Worm (Caenorhabditis elegans): ENCODE data around the gene nlp-19.

nlp-19 gene

ce11 chrX:10916194-10916593 is 42.3 kb upstream of the nlp-19 start:
- no peak for TF ChIP-seq elt-1 (tag; optimal IDR thresholded peaks at IDR 0.05; ENCODE audit: borderline replicate concordance, insufficient read depth)
- TF ChIP-seq ceh-39 (tag; optimal IDR thresholded peaks at IDR 0.05): no peak
- no peak for TF ChIP-seq unc-62 (GFP tag; optimal IDR thresholded peaks at IDR 0.05)
- TF ChIP-seq pha-4 (tag; optimal IDR thresholded peaks at IDR 0.05): no peak
- no peak for TF ChIP-seq ztf-11 (tag; optimal IDR thresholded peaks at IDR 0.05)
- no peak for TF ChIP-seq sptf-1 (tag; optimal IDR thresholded peaks at IDR 0.05)
- no peak for TF ChIP-seq lsy-2 (tag; optimal IDR thresholded peaks at IDR 0.05)
- TF ChIP-seq mab-5 (tag; optimal IDR thresholded peaks at IDR 0.05): no peak
- TF ChIP-seq unc-120 (tag; optimal IDR thresholded peaks at IDR 0.05; ENCODE audit: poor library complexity, severe bottlenecking): no peak
- TF ChIP-seq mls-2 (tag; optimal IDR thresholded peaks at IDR 0.05): no peak
- TF ChIP-seq ham-2 (GFP tag; optimal IDR thresholded peaks at IDR 0.05): no peak
- TF ChIP-seq nhr-237 (tag; optimal IDR thresholded peaks at IDR 0.05): no peak
- TF ChIP-seq ces-1 (GFP tag; optimal IDR thresholded peaks at IDR 0.05): no peak
- TF ChIP-seq M03D4.4 (tag; optimal IDR thresholded peaks at IDR 0.05): no peak
- TF ChIP-seq nhr-28 (tag; optimal IDR thresholded peaks at IDR 0.05): no peak
- no peak for TF ChIP-seq ceh-43 (GFP tag; optimal IDR thresholded peaks at IDR 0.05)
- no peak for TF ChIP-seq nhr-12 (tag; optimal IDR thresholded peaks at IDR 0.05)

DNA sequence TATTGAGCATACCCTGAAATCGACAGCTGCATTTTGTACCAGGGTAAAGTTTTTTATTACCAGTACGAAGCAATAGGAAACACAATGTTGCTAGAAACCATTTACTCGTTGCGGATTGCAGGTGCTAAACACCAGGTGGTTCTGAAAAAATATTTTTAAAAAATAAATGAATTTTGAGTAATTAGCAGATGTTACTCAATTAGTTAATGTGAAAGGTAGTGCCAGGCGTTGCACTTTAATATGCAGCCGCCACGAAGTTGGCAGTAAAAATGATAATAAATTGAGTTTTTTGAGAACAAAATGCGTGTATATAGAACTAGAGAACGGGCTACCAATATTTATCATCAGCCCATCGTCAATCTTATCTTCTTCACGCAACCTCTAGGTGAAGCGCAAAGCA is 38.9 kb upstream of the nlp-19 start, which contains the start of gene nstp-9:
Gene nstp-9 (minus strand): TSS at position 101 of the 400 bp plus-strand sequence.
- no peak for TF ChIP-seq unc-39 (tag; optimal IDR thresholded peaks at IDR 0.05)
- no peak for TF ChIP-seq nhr-12 (tag; optimal IDR thresholded peaks at IDR 0.05)
- no peak for TF ChIP-seq blmp-1 (tag; optimal IDR thresholded peaks at IDR 0.05)
- no peak for TF ChIP-seq hlh-1 (tag; optimal IDR thresholded peaks at IDR 0.05)
- TF ChIP-seq ceh-43 (GFP tag; optimal IDR thresholded peaks at IDR 0.05): no peak
- TF ChIP-seq ceh-39 (tag; optimal IDR thresholded peaks at IDR 0.05): no peak
- TF ChIP-seq nhr-28 (tag; optimal IDR thresholded peaks at IDR 0.05): no peak
- no peak for TF ChIP-seq drap-1 (GFP tag; optimal IDR thresholded peaks at IDR 0.05)
- TF ChIP-seq ztf-11 (tag; optimal IDR thresholded peaks at IDR 0.05): no peak
- no peak for TF ChIP-seq lsy-2 (tag; optimal IDR thresholded peaks at IDR 0.05)
- TF ChIP-seq snpc-4 (tag; optimal IDR thresholded peaks at IDR 0.05): no peak
- TF ChIP-seq sem-2 (GFP tag; optimal IDR thresholded peaks at IDR 0.05): no peak
- no peak for TF ChIP-seq lin-32 (GFP tag; optimal IDR thresholded peaks at IDR 0.05)
- TF ChIP-seq flh-1 (GFP tag; optimal IDR thresholded peaks at IDR 0.05): no peak

DNA sequence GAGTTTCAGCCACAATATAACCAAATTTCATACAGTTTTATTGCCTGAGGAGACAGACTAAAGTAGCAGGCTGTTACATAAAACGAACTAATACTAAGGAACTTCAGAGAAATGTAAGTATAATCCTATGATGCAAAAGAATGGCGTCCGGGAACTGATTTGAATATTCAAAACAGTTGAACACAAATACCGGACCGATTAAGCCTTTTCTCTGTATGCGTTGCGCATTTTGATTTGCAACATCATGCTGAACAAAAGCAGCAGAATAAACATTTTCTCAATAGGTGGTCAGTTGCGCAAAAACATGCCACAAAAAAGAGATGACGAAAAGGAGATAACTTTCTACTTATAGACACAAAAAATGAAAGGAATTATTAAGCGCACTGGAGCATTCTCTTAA is 34.5 kb upstream of the nlp-19 start:
- no peak for TF ChIP-seq bed-3 (GFP tag; optimal IDR thresholded peaks at IDR 0.05)
- no peak for TF ChIP-seq ham-2 (GFP tag; optimal IDR thresholded peaks at IDR 0.05)
- TF ChIP-seq unc-120 (tag; optimal IDR thresholded peaks at IDR 0.05; ENCODE audit: poor library complexity, severe bottlenecking): no peak
- TF ChIP-seq unc-62 (GFP tag; optimal IDR thresholded peaks at IDR 0.05): no peak
- no peak for TF ChIP-seq sptf-1 (tag; optimal IDR thresholded peaks at IDR 0.05)
- no peak for TF ChIP-seq nhr-2 (tag; optimal IDR thresholded peaks at IDR 0.05)

- no peak for TF ChIP-seq unc-62 (GFP tag; optimal IDR thresholded peaks at IDR 0.05)
- no peak for TF ChIP-seq mep-1 (tag; optimal IDR thresholded peaks at IDR 0.05)
- TF ChIP-seq lin-13 (tag; optimal IDR thresholded peaks at IDR 0.05): no peak
- TF ChIP-seq elt-1 (tag; optimal IDR thresholded peaks at IDR 0.05; ENCODE audit: borderline replicate concordance, insufficient read depth): no peak
- no peak for TF ChIP-seq nhr-12 (tag; optimal IDR thresholded peaks at IDR 0.05)
- no peak for TF ChIP-seq pha-4 (tag; optimal IDR thresholded peaks at IDR 0.05)
- TF ChIP-seq ceh-43 (GFP tag; optimal IDR thresholded peaks at IDR 0.05): no peak
- TF ChIP-seq nhr-28 (tag; optimal IDR thresholded peaks at IDR 0.05): no peak
- TF ChIP-seq mab-5 (tag; optimal IDR thresholded peaks at IDR 0.05): no peak
- TF ChIP-seq nhr-2 (tag; optimal IDR thresholded peaks at IDR 0.05): peak; percentile 57
- TF ChIP-seq M03D4.4 (tag; optimal IDR thresholded peaks at IDR 0.05): no peak
- no peak for TF ChIP-seq ces-1 (GFP tag; optimal IDR thresholded peaks at IDR 0.05)
- no peak for TF ChIP-seq unc-120 (tag; optimal IDR thresholded peaks at IDR 0.05; ENCODE audit: poor library complexity, severe bottlenecking)
- TF ChIP-seq zip-8 (tag; optimal IDR thresholded peaks at IDR 0.05): peak; percentile 34
- TF ChIP-seq elt-3 (tag; optimal IDR thresholded peaks at IDR 0.05): no peak
- TF ChIP-seq lsy-2 (tag; optimal IDR thresholded peaks at IDR 0.05): no peak
- TF ChIP-seq nhr-76 (tag; optimal IDR thresholded peaks at IDR 0.05): no peak
- no peak for TF ChIP-seq unc-39 (tag; optimal IDR thresholded peaks at IDR 0.05)
- no peak for TF ChIP-seq hlh-1 (tag; optimal IDR thresholded peaks at IDR 0.05)
- no peak for TF ChIP-seq bed-3 (GFP tag; optimal IDR thresholded peaks at IDR 0.05)
- TF ChIP-seq ceh-39 (tag; optimal IDR thresholded peaks at IDR 0.05): no peak
- no peak for TF ChIP-seq mls-2 (tag; optimal IDR thresholded peaks at IDR 0.05)
- TF ChIP-seq lin-32 (GFP tag; optimal IDR thresholded peaks at IDR 0.05): peak; percentile 68
- TF ChIP-seq ztf-11 (tag; optimal IDR thresholded peaks at IDR 0.05): no peak
Observed at ce11 chrX:10927136-10927535, 31.4 kb upstream of the nlp-19 start.

Data from whole organism, mixed stage, embryonic.